Worm (Caenorhabditis elegans): ENCODE results near the gene F55C9.14.

DNA sequence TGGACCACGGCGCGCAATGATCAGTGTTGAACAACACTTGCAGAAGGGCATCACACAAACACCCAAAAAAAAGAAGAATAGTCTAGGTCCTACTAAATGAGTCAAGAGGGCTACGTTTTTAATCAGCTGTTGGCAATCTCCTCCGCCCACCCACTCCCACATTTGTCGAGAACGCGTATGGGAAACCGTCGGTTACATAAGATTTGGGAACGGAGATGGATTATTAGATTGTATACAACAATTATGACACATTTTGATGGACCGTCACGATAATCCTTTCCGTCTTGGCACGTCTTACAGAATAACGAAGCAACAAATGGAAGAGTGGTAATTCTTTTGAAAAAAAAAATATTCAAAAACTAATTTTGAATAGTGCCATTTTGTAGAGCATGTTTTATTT, 13.4 kb upstream of the F55C9.14 start:
- TF ChIP-seq ztf-11 (tag; optimal IDR thresholded peaks at IDR 0.05) (no peak), nhr-237 (tag; optimal IDR thresholded peaks at IDR 0.05) (no peak), ces-1 (GFP tag; optimal IDR thresholded peaks at IDR 0.05) (no peak), lsy-2 (tag; optimal IDR thresholded peaks at IDR 0.05) (no peak), unc-39 (tag; optimal IDR thresholded peaks at IDR 0.05) (no peak), snpc-4 (tag; optimal IDR thresholded peaks at IDR 0.05) (no peak)

All from whole organism, mixed stage, embryonic.